Fruit fly (Drosophila melanogaster): ENCODE results near the gene Msp300.

Gene Msp300

dm6 chr2L:5245363-5245892, 144.8 kb downstream of the Msp300 start (continued):
- TF ChIP-seq CG4707 (GFP tag; optimal IDR thresholded peaks at IDR 0.05): peak; percentile 21
- TF ChIP-seq lmd (GFP tag; IDR thresholded peaks at IDR 0.05): no peak
- peak; percentile 40 for TF ChIP-seq D19A (tag; optimal IDR thresholded peaks at IDR 0.05)
- no peak for TF ChIP-seq lbe (GFP tag; optimal IDR thresholded peaks at IDR 0.05)
- TF ChIP-seq Elba2 (GFP tag; optimal IDR thresholded peaks at IDR 0.05): no peak
- no peak for TF ChIP-seq dm (GFP tag; optimal IDR thresholded peaks at IDR 0.05)
- TF ChIP-seq Xbp1 (GFP tag; optimal IDR thresholded peaks at IDR 0.05): peak; percentile 32
- no peak for TF ChIP-seq Vsx1 (GFP tag; optimal IDR thresholded peaks at IDR 0.05)
- TF ChIP-seq CG7786 (GFP tag; optimal IDR thresholded peaks at IDR 0.05): no peak
- no peak for TF ChIP-seq NfI (GFP tag; optimal IDR thresholded peaks at IDR 0.05)
- no peak for TF ChIP-seq pb (GFP tag; optimal IDR thresholded peaks at IDR 0.05)
- no peak for TF ChIP-seq vnd (GFP tag; IDR thresholded peaks at IDR 0.05; ENCODE audit: partially characterized antibody)
- TF ChIP-seq CG15514 (GFP tag; optimal IDR thresholded peaks at IDR 0.05): no peak
- peak; percentile 57; the same call in 2 of the 3 replicates for TF ChIP-seq CG17361 (GFP tag; IDR thresholded peaks at IDR 0.05)
- no peak for TF ChIP-seq CG9797 (GFP tag; optimal IDR thresholded peaks at IDR 0.05)
- TF ChIP-seq CG3065 (GFP tag; optimal IDR thresholded peaks at IDR 0.05): no peak
- TF ChIP-seq BEAF-32 (GFP tag; optimal IDR thresholded peaks at IDR 0.05): no peak
- TF ChIP-seq Hmr (GFP tag; optimal IDR thresholded peaks at IDR 0.05): no peak
- TF ChIP-seq CG10979 (tag; optimal IDR thresholded peaks at IDR 0.05): peak; percentile 74
- no peak for TF ChIP-seq CHES-1-like (GFP tag; optimal IDR thresholded peaks at IDR 0.05)
- TF ChIP-seq Six4 (GFP tag; optimal IDR thresholded peaks at IDR 0.05): peak; percentile 26
- TF ChIP-seq CG5245 (GFP tag; optimal IDR thresholded peaks at IDR 0.05): peak; percentile 28
- TF ChIP-seq exex (tag; optimal IDR thresholded peaks at IDR 0.05): no peak
- TF ChIP-seq CG9437 (GFP tag; optimal IDR thresholded peaks at IDR 0.05): no peak
- TF ChIP-seq bowl (GFP tag; IDR thresholded peaks at IDR 0.05): no peak
- TF ChIP-seq CG31441 (GFP tag; IDR thresholded peaks at IDR 0.05): peak; percentile 41; the same call in 1 of the 2 replicates
- peak; percentile 8 for TF ChIP-seq CG16863 (GFP tag; optimal IDR thresholded peaks at IDR 0.05)
- no peak for TF ChIP-seq psq (GFP tag; optimal IDR thresholded peaks at IDR 0.05)
- no peak for TF ChIP-seq CG2120 (GFP tag; optimal IDR thresholded peaks at IDR 0.05)
- TF ChIP-seq sqz (GFP tag; optimal IDR thresholded peaks at IDR 0.05): no peak
- peak; percentile 2 for TF ChIP-seq HmgD (GFP tag; optimal IDR thresholded peaks at IDR 0.05)
- TF ChIP-seq Myb (GFP tag; optimal IDR thresholded peaks at IDR 0.05): peak; percentile 7
- TF ChIP-seq MBD-R2 (GFP tag; IDR thresholded peaks at IDR 0.05): no peak
- peak; percentile 64 for TF ChIP-seq CG18262 (tag; optimal IDR thresholded peaks at IDR 0.05)
- TF ChIP-seq emc (GFP tag; optimal IDR thresholded peaks at IDR 0.05): no peak
- TF ChIP-seq TFAM (GFP tag; optimal IDR thresholded peaks at IDR 0.05): no peak
- no peak for TF ChIP-seq HLHmδ (GFP tag; optimal IDR thresholded peaks at IDR 0.05)
- TF ChIP-seq Hmx (GFP tag; optimal IDR thresholded peaks at IDR 0.05): no peak
- TF ChIP-seq jigr1 (GFP tag; IDR thresholded peaks at IDR 0.05): no peak
- TF ChIP-seq slou (GFP tag; optimal IDR thresholded peaks at IDR 0.05): no peak
- peak; percentile 55 for TF ChIP-seq CG8359 (GFP tag; optimal IDR thresholded peaks at IDR 0.05; ENCODE audit: borderline replicate concordance)
- no peak for TF ChIP-seq cwo (GFP tag; optimal IDR thresholded peaks at IDR 0.05)
- no peak for TF ChIP-seq fd102C (GFP tag; optimal IDR thresholded peaks at IDR 0.05)
- no peak for TF ChIP-seq sisA (GFP tag; IDR thresholded peaks at IDR 0.05)
- no peak for TF ChIP-seq MESR4 (GFP tag; optimal IDR thresholded peaks at IDR 0.05)
- TF ChIP-seq CG32767 (GFP tag; IDR thresholded peaks at IDR 0.05): no peak
- TF ChIP-seq Side (GFP tag; optimal IDR thresholded peaks at IDR 0.05): no peak
- TF ChIP-seq Dp (GFP tag; optimal IDR thresholded peaks at IDR 0.05): no peak
- no peak for TF ChIP-seq corto (GFP tag; optimal IDR thresholded peaks at IDR 0.05)
- no peak for TF ChIP-seq sna (GFP tag; IDR thresholded peaks at IDR 0.05; ENCODE audit: partially characterized antibody)
- no peak for TF ChIP-seq CG7987 (GFP tag; optimal IDR thresholded peaks at IDR 0.05)

Data from whole organism, embryonic.